Worm (Caenorhabditis elegans): Measurements from ENCODE around the gene npr-42.

npr-42 gene

ce11 chrII:4299227-4299703 lies 23.3 kb downstream of the npr-42 start, which contains the start of gene sco-1 (continued):
- TF ChIP-seq dmd-6 (GFP tag; IDR thresholded peaks at IDR 0.05) (peak; percentile 95), snpc-4 (tag; optimal IDR thresholded peaks at IDR 0.05) (peak; percentile 60), dpl-1 (GFP tag; optimal IDR thresholded peaks at IDR 0.05) (peak; percentile 90), cey-2 (tag; optimal IDR thresholded peaks at IDR 0.05; ENCODE audit: borderline replicate concordance, insufficient read depth) (no peak), spr-3 (GFP tag; optimal IDR thresholded peaks at IDR 0.05) (peak; percentile 56), mdt-29 (GFP tag; IDR thresholded peaks at IDR 0.05) (peak; percentile 84), nhr-77 (tag; optimal IDR thresholded peaks at IDR 0.05) (peak; percentile 93), spr-1 (tag; optimal IDR thresholded peaks at IDR 0.05) (peak; percentile 82), mes-2 (tag; optimal IDR thresholded peaks at IDR 0.05; ENCODE audit: poor library complexity, severe bottlenecking) (peak; percentile 99), ceh-28 (tag; optimal IDR thresholded peaks at IDR 0.05) (no peak), daf-19 (GFP tag; conservative IDR thresholded peaks at IDR 0.05) (no peak), set-16 (GFP tag; IDR thresholded peaks at IDR 0.05) (no peak), jun-1 (tag; optimal IDR thresholded peaks at IDR 0.05) (peak; percentile 85), dmd-8 (GFP tag; IDR thresholded peaks at IDR 0.05) (no peak), lim-7 (GFP tag; IDR thresholded peaks at IDR 0.05) (0 out of 2 replicates have a peak, but pooled peaks have one; percentile 34), egl-43 (GFP tag; IDR thresholded peaks at IDR 0.05) (peak; percentile 86), vab-7 (GFP tag; IDR thresholded peaks at IDR 0.05) (peak; percentile 79), F10B5.3 (tag; optimal IDR thresholded peaks at IDR 0.05) (no peak), duxl-1 (tag; optimal IDR thresholded peaks at IDR 0.05; ENCODE audit: poor library complexity) (peak; percentile 88), ceh-62 (tag; optimal IDR thresholded peaks at IDR 0.05) (no peak), fos-1 (tag; optimal IDR thresholded peaks at IDR 0.05) (no peak), nhr-237 (tag; optimal IDR thresholded peaks at IDR 0.05) (no peak), nhr-6 (tag; optimal IDR thresholded peaks at IDR 0.05) (peak; percentile 91), Y105C5A.15 (GFP tag; IDR thresholded peaks at IDR 0.05) (no peak), aha-1 (tag) (peak; percentile 93), lin-1 (GFP tag; IDR thresholded peaks at IDR 0.05) (0 out of 2 replicates have a peak, but pooled peaks have one; percentile 66)

- TF ChIP-seq daf-12 (tag; optimal IDR thresholded peaks at IDR 0.05): no peak
- peak in 1 of 2 experiments; percentile 41 for TF ChIP-seq unc-62 (GFP tag; optimal IDR thresholded peaks at IDR 0.05 in 1 of 2)
- TF ChIP-seq unc-62 (tag; optimal IDR thresholded peaks at IDR 0.05): no peak
Measured at ce11 chrII:4301307-4301706, 25.3 kb downstream of the npr-42 start, which contains the start of gene gtf-2F1. Gene gtf-2F1, plus strand, starts transcription at chrII:4301607.

ce11 chrII:4306921-4307630 lies 31.1 kb downstream of the npr-42 start, which contains the start of gene Y52E8A.3:
Gene Y52E8A.3, minus strand, starts transcription at chrII:4306971.
- TF ChIP-seq lin-29 (GFP tag; IDR thresholded peaks at IDR 0.05) (no peak), gei-8 (GFP tag; optimal IDR thresholded peaks at IDR 0.05) (no peak), spr-1 (tag; optimal IDR thresholded peaks at IDR 0.05) (no peak), nhr-237 (tag; optimal IDR thresholded peaks at IDR 0.05) (no peak), unc-62 (GFP tag; optimal IDR thresholded peaks at IDR 0.05 in 1 of 2) (peak in 1 of 2 experiments; percentile 91), unc-62 (tag; optimal IDR thresholded peaks at IDR 0.05) (no peak), mes-2 (tag; optimal IDR thresholded peaks at IDR 0.05; ENCODE audit: poor library complexity, severe bottlenecking) (no peak), pqm-1 (tag; optimal IDR thresholded peaks at IDR 0.05) (no peak), daf-16 (GFP tag; optimal IDR thresholded peaks at IDR 0.05) (no peak), daf-16 (tag; optimal IDR thresholded peaks at IDR 0.05) (peak; percentile 60), duxl-1 (tag; optimal IDR thresholded peaks at IDR 0.05; ENCODE audit: poor library complexity) (no peak), attf-4 (tag; optimal IDR thresholded peaks at IDR 0.05) (no peak), ama-1 (optimal IDR thresholded peaks at IDR 0.05) (no peak)
